Fruit fly (Drosophila melanogaster) whole organism: Measurements from ENCODE around the gene CG16815.

Experiments used
- pan ChIP-seq: fragments of >200 bp; optimal IDR thresholded peaks from 2 replicates; lab custom pipeline; 2017
- psq ChIP-seq: fragments of >200 bp; optimal IDR thresholded peaks from 2 replicates; lab custom pipeline; 2017
- usp ChIP-seq: fragments of >200 bp; optimal IDR thresholded peaks from 2 replicates; lab custom pipeline; 2017; ENCODE audit warnings: missing biosample characterization, missing genetic modification characterization, mixed read lengths

- no peak for TF ChIP-seq pan (lab: Kevin White, UChicago)
- TF ChIP-seq psq (lab: Kevin White, UChicago): no peak
- no peak for TF ChIP-seq usp (GFP tag; lab: Kevin White, UChicago)
Observed at dm6 chr2L:13225225-13225840, 4.3 kb upstream of the CG16815 start, which contains the start of gene CG15480.
